Worm (Caenorhabditis elegans) whole organism, young adult: ENCODE results near the gene Y57E12AR.1.

Experiments used
- B0019.2 ChIP-seq: fragments of 200-800 bp; sonication (Bioruptor generic); conservative IDR thresholded peaks from 2 replicates; pipeline ENCODE4 v1.3.6; 2022; ENCODE audit warnings: missing genetic modification reagents, missing genetic modification characterization, missing compliant biosample characterization
- B0336.3 ChIP-seq: fragments of 200-800 bp; sonication (Bioruptor generic); IDR thresholded peaks from 2 replicates; pipeline ENCODE4 v1.3.6; 2022; ENCODE audit warnings: missing genetic modification characterization, missing compliant biosample characterization
- C06A6.2 ChIP-seq: fragments of 200-800 bp; sonication (Bioruptor generic); conservative IDR thresholded peaks from 2 replicates; pipeline ENCODE4 v1.3.6; 2022; ENCODE audit warnings: missing genetic modification characterization, missing compliant biosample characterization
- C17E4.6 ChIP-seq: fragments of 200-800 bp; sonication (Bioruptor generic); IDR thresholded peaks from 2 replicates; pipeline ENCODE4 v1.3.6; 2022; ENCODE audit warnings: missing genetic modification reagents, missing genetic modification characterization, missing compliant biosample characterization
- F22D6.2 ChIP-seq: sonication (generic microtip); optimal IDR thresholded peaks from 2 replicates; lab custom pipeline; 2016; ENCODE audit warnings: mild to moderate bottlenecking, missing genetic modification characterization, missing compliant biosample characterization
- F23B12.7 ChIP-seq: sonication (generic microtip); optimal IDR thresholded peaks from 2 replicates; lab custom pipeline; 2017; ENCODE audit warnings: missing genetic modification characterization, mild to moderate bottlenecking, missing compliant biosample characterization, antibody characterized with exemption, moderate library complexity; ENCODE audit not compliant: insufficient read depth
- F33H1.4 ChIP-seq: fragments of 200-800 bp; sonication (Bioruptor generic); IDR thresholded peaks from 2 replicates; pipeline ENCODE4 v1.3.6; 2022; ENCODE audit warnings: missing genetic modification reagents, missing genetic modification characterization, missing compliant biosample characterization
- F37B4.10 ChIP-seq: fragments of 200-800 bp; sonication (Bioruptor generic); IDR thresholded peaks from 2 replicates; pipeline ENCODE4 v1.3.6; 2022; ENCODE audit warnings: missing genetic modification characterization, missing compliant biosample characterization
- F55B11.4 ChIP-seq: sonication (generic microtip); optimal IDR thresholded peaks from 2 replicates; lab custom pipeline; 2016; ENCODE audit warnings: missing compliant biosample characterization, missing genetic modification characterization, borderline replicate concordance; ENCODE audit not compliant: insufficient read depth
- K12H6.12 ChIP-seq: fragments of 200-800 bp; sonication (Bioruptor generic); optimal IDR thresholded peaks from 2 replicates; lab custom pipeline; 2018; ENCODE audit warnings: mild to moderate bottlenecking, missing genetic modification characterization, missing compliant biosample characterization
- Y53G8AR.9 ChIP-seq: fragments of 200-800 bp; sonication (Bioruptor generic); conservative IDR thresholded peaks from 2 replicates; pipeline ENCODE4 v1.3.6; 2022; ENCODE audit warnings: missing genetic modification reagents, missing genetic modification characterization, missing compliant biosample characterization
- Y56A3A.18 ChIP-seq: fragments of 200-800 bp; sonication (Bioruptor generic); IDR thresholded peaks from 2 replicates; pipeline ENCODE4 v1.3.6; 2022; ENCODE audit warnings: missing genetic modification reagents, missing genetic modification characterization, missing compliant biosample characterization
- Y95B8A.8 ChIP-seq: fragments of 200-800 bp; sonication (Bioruptor generic); IDR thresholded peaks from 2 replicates; pipeline ENCODE4 v1.3.6; 2022; ENCODE audit warnings: missing genetic modification reagents, missing genetic modification characterization, missing compliant biosample characterization
- ZK185.1 ChIP-seq: sonication (generic microtip); optimal IDR thresholded peaks from 2 replicates; lab custom pipeline; 2016; ENCODE audit warnings: mild to moderate bottlenecking, missing genetic modification characterization, missing compliant biosample characterization; ENCODE audit not compliant: poor library complexity, severe bottlenecking
- athp-1 ChIP-seq: sonication (generic microtip); optimal IDR thresholded peaks from 2 replicates; lab custom pipeline; 2017; ENCODE audit warnings: mild to moderate bottlenecking, missing genetic modification characterization, missing compliant biosample characterization
- attf-3 ChIP-seq: fragments of 200-800 bp; sonication (Bioruptor generic); conservative IDR thresholded peaks from 2 replicates; pipeline ENCODE4 v1.3.6; 2022; ENCODE audit warnings: missing genetic modification reagents, missing genetic modification characterization, missing compliant biosample characterization
- attf-5 ChIP-seq: fragments of 200-800 bp; sonication (Bioruptor generic); optimal IDR thresholded peaks from 2 replicates; lab custom pipeline; 2018; ENCODE audit warnings: mild to moderate bottlenecking, missing genetic modification characterization, missing compliant biosample characterization
- ccch-3 ChIP-seq: fragments of 200-800 bp; sonication (Bioruptor generic); optimal IDR thresholded peaks from 2 replicates; lab custom pipeline; 2018; ENCODE audit warnings: mild to moderate bottlenecking, missing genetic modification characterization, missing compliant biosample characterization
- cebp-1 ChIP-seq, 2 experiments: fragments of 200-800 bp in 1 of 2; sonication (Bioruptor generic) in 1 of 2; sonication (generic microtip) in 1 of 2; IDR thresholded peaks in 1 of 2; optimal IDR thresholded peaks in 1 of 2; 2 replicates each; pipeline versions ENCODE4 v1.3.6 to Lab custom; 2017 to 2022; ENCODE audit warnings: missing compliant biosample characterization in 2 of 2, missing genetic modification characterization in 2 of 2, mild to moderate bottlenecking in 1 of 2, missing genetic modification reagents in 1 of 2, moderate library complexity in 1 of 2
- cebp-2 ChIP-seq: fragments of 200-800 bp; sonication (Bioruptor generic); IDR thresholded peaks from 2 replicates; pipeline ENCODE4 v1.3.6; 2022; ENCODE audit warnings: missing genetic modification characterization, missing compliant biosample characterization
- ceh-100 ChIP-seq: fragments of 200-800 bp; sonication (Bioruptor generic); IDR thresholded peaks from 2 replicates; pipeline ENCODE4 v1.3.6; 2022; ENCODE audit warnings: missing genetic modification reagents, missing genetic modification characterization, missing compliant biosample characterization
- die-1 ChIP-seq: sonication (generic microtip); optimal IDR thresholded peaks from 2 replicates; lab custom pipeline; 2016; ENCODE audit warnings: missing genotype, mild to moderate bottlenecking, missing genetic modification characterization, missing compliant biosample characterization
- dpl-1 ChIP-seq: fragments of 150-350 bp; optimal IDR thresholded peaks from 2 replicates; lab custom pipeline; 2014; ENCODE audit warnings: missing biosample characterization, missing genetic modification reagents, missing genetic modification characterization
- gei-17 ChIP-seq: fragments of 200-800 bp; sonication (Bioruptor generic); optimal IDR thresholded peaks from 2 replicates; lab custom pipeline; 2018; ENCODE audit warnings: mild to moderate bottlenecking, missing genetic modification characterization, missing compliant biosample characterization
- hmg-20 ChIP-seq: fragments of 200-800 bp; sonication (Bioruptor generic); IDR thresholded peaks from 2 replicates; pipeline ENCODE4 v1.3.6; 2022; ENCODE audit warnings: missing genetic modification reagents, missing genetic modification characterization, missing compliant biosample characterization
- lin-35 ChIP-seq, 3 experiments: fragments of 150-350 bp in 2 of 3; sonication (generic microtip) in 1 of 3; optimal IDR thresholded peaks; 2 replicates each; lab custom pipeline; 2014 to 2018; ENCODE audit warnings: missing biosample characterization in 3 of 3, missing genetic modification characterization in 3 of 3, missing genetic modification reagents in 3 of 3
- lin-40 ChIP-seq: sonication (generic microtip); optimal IDR thresholded peaks from 2 replicates; lab custom pipeline; 2016; ENCODE audit warnings: missing genetic modification characterization, mild to moderate bottlenecking, missing compliant biosample characterization, missing genotype, missing genetic modification reagents
- lin-54 ChIP-seq: fragments of 200-800 bp; sonication (Bioruptor generic); optimal IDR thresholded peaks from 2 replicates; lab custom pipeline; 2018; ENCODE audit warnings: mild to moderate bottlenecking, missing genetic modification characterization, missing compliant biosample characterization
- lir-1 ChIP-seq: fragments of 200-800 bp; sonication (Bioruptor generic); conservative IDR thresholded peaks from 2 replicates; pipeline ENCODE4 v1.3.6; 2022; ENCODE audit warnings: missing genetic modification reagents, missing genetic modification characterization, missing compliant biosample characterization
- madf-10 ChIP-seq: sonication (generic microtip); optimal IDR thresholded peaks from 2 replicates; lab custom pipeline; 2016; ENCODE audit warnings: mild to moderate bottlenecking, missing genetic modification characterization, missing compliant biosample characterization
- madf-6 ChIP-seq: fragments of 200-800 bp; sonication (Bioruptor generic); IDR thresholded peaks from 2 replicates; pipeline ENCODE4 v1.3.6; 2022; ENCODE audit warnings: missing genetic modification reagents, missing genetic modification characterization, missing compliant biosample characterization
- mel-28 ChIP-seq: sonication (generic microtip); optimal IDR thresholded peaks from 2 replicates; lab custom pipeline; 2016; ENCODE audit warnings: borderline replicate concordance, mild to moderate bottlenecking, missing genetic modification characterization, missing compliant biosample characterization
- nfya-1 ChIP-seq: sonication (generic microtip); optimal IDR thresholded peaks from 2 replicates; lab custom pipeline; 2017; ENCODE audit warnings: antibody characterized with exemption, missing compliant biosample characterization, missing genetic modification characterization, borderline replicate concordance; ENCODE audit not compliant: insufficient read depth
- nfyb-1 ChIP-seq: fragments of 200-800 bp; sonication (Bioruptor generic); IDR thresholded peaks from 2 replicates; pipeline ENCODE4 v1.3.6; 2022; ENCODE audit warnings: missing genetic modification reagents, missing genetic modification characterization, missing compliant biosample characterization
- snpc-1.1 ChIP-seq: sonication (generic microtip); optimal IDR thresholded peaks from 2 replicates; lab custom pipeline; 2017; ENCODE audit warnings: missing genetic modification characterization, mild to moderate bottlenecking, missing compliant biosample characterization, antibody characterized with exemption, moderate library complexity, missing genotype, missing genetic modification reagents; ENCODE audit not compliant: insufficient read depth
- snpc-3.4 ChIP-seq: sonication (generic microtip); optimal IDR thresholded peaks from 2 replicates; lab custom pipeline; 2017; ENCODE audit warnings: missing genetic modification characterization, mild to moderate bottlenecking, missing compliant biosample characterization, antibody characterized with exemption, moderate library complexity, missing genotype, missing genetic modification reagents
- snpc-4 ChIP-seq, 5 experiments: fragments of 150-350 bp in 1 of 5; sonication (generic microtip) in 4 of 5; optimal IDR thresholded peaks; 2 replicates each; lab custom pipeline; 2014 to 2018; ENCODE audit warnings: missing genetic modification characterization in 5 of 5, missing biosample characterization in 3 of 5, antibody characterized with exemption in 2 of 5, mild to moderate bottlenecking in 2 of 5, missing compliant biosample characterization in 2 of 5, missing genotype in 2 of 5, moderate library complexity in 2 of 5, missing genetic modification reagents in 1 of 5
- somi-1 ChIP-seq: fragments of 200-800 bp; sonication (Bioruptor generic); optimal IDR thresholded peaks from 2 replicates; lab custom pipeline; 2018; ENCODE audit warnings: mild to moderate bottlenecking, missing genetic modification characterization, missing compliant biosample characterization
- tbp1 ChIP-seq: fragments of 200-800 bp; sonication (Bioruptor generic); optimal IDR thresholded peaks from 2 replicates; lab custom pipeline; 2018; ENCODE audit warnings: mild to moderate bottlenecking, missing genetic modification characterization, missing compliant biosample characterization
- tlf-1 ChIP-seq: fragments of 200-800 bp; sonication (Bioruptor generic); optimal IDR thresholded peaks from 2 replicates; lab custom pipeline; 2018; ENCODE audit warnings: mild to moderate bottlenecking, missing genetic modification characterization, missing compliant biosample characterization
- xnd-1 ChIP-seq: sonication (generic microtip); optimal IDR thresholded peaks from 2 replicates; lab custom pipeline; 2016; ENCODE audit warnings: missing genotype, missing genetic modification reagents, missing genetic modification characterization, missing compliant biosample characterization
- zfh-2 ChIP-seq: fragments of 200-800 bp; sonication (Bioruptor generic); conservative IDR thresholded peaks from 2 replicates; pipeline ENCODE4 v1.3.6; 2022; ENCODE audit warnings: missing genetic modification reagents, missing genetic modification characterization, missing compliant biosample characterization
- zim-3 ChIP-seq: sonication (generic microtip); optimal IDR thresholded peaks from 2 replicates; lab custom pipeline; 2017; ENCODE audit warnings: mild to moderate bottlenecking, missing genetic modification characterization, moderate library complexity, missing compliant biosample characterization
- ztf-18 ChIP-seq: sonication (generic microtip); optimal IDR thresholded peaks from 2 replicates; lab custom pipeline; 2016; ENCODE audit warnings: missing genotype, mild to moderate bottlenecking, missing genetic modification characterization, missing compliant biosample characterization
- ztf-25 ChIP-seq: fragments of 200-800 bp; sonication (Bioruptor generic); IDR thresholded peaks from 2 replicates; pipeline ENCODE4 v1.3.6; 2022; ENCODE audit warnings: missing genetic modification reagents, missing genetic modification characterization, missing compliant biosample characterization

Gene Y57E12AR.1

DNA sequence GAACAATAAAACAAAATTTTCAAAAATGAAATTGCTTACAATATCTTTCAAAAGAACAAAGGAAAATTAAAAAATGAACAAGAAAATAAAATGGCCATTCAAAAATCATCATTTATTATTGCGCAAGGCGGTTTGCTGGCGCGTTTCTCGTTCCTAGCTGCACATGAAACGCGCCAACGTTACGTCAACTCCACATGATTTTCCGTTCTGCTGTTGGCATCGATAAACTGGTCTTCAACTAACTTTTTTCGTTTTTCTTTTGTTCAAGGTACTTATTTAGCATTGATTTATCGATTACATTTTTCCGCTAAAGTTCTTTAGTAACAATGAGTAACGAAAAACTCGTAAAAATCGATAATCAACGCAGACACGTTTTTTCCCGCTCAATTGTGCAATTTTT lies 4.7 kb downstream of the Y57E12AR.1 start, which contains the start of the genes Y57E12AL.6 and Y57E12AL.1 (continued):
- TF ChIP-seq B0336.3 (peak; percentile 65; the same call in 1 of the 2 replicates), ztf-18 (peak; percentile 98), attf-5 (GFP tag; lab: Kevin White, UChicago) (peak; percentile 84), cebp-2 (GFP tag; lab: Robert Waterston, UW) (no peak), C06A6.2 (GFP tag; lab: Robert Waterston, UW) (0 out of 2 replicates have a peak, but pooled peaks have one; percentile 45), ZK185.1 (tag; lab: Kevin White, UChicago) (peak; percentile 78), F55B11.4 (tag; lab: Kevin White, UChicago) (no peak), Y53G8AR.9 (GFP tag; lab: Robert Waterston, UW) (peak; percentile 70; the same call in 1 of the 2 replicates), lir-1 (GFP tag; lab: Robert Waterston, UW) (0 out of 2 replicates have a peak, but pooled peaks have one; percentile 24), snpc-4 (GFP tag; optimal IDR thresholded peaks at IDR 0.05; lab: Kevin White, UChicago) (peak; percentile 58), snpc-4 (tag; optimal IDR thresholded peaks at IDR 0.05; lab: Kevin White, UChicago) (peak; percentile 73 to 83 (median 81)), ztf-25 (no peak), F37B4.10 (no peak), tbp1 (GFP tag; lab: Kevin White, UChicago) (peak; percentile 46), Y95B8A.8 (GFP tag; lab: Robert Waterston, UW) (no peak), cebp-1 (GFP tag; IDR thresholded peaks at IDR 0.05; lab: Robert Waterston, UW) (0 out of 2 replicates have a peak, but pooled peaks have one; percentile 37), cebp-1 (tag; optimal IDR thresholded peaks at IDR 0.05; lab: Kevin White, UChicago) (peak; percentile 85), die-1 (tag; lab: Kevin White, UChicago) (peak; percentile 44), attf-3 (GFP tag; lab: Robert Waterston, UW) (peak; percentile 51; the same call in 1 of the 2 replicates), zfh-2 (0 out of 2 replicates have a peak, but pooled peaks have one; percentile 15), F23B12.7 (tag; lab: Kevin White, UChicago) (peak; percentile 58), nfya-1 (tag; lab: Kevin White, UChicago) (no peak), F33H1.4 (GFP tag; lab: Robert Waterston, UW) (peak; percentile 55; the same call in 1 of the 2 replicates), nfyb-1 (GFP tag; lab: Robert Waterston, UW) (0 out of 2 replicates have a peak, but pooled peaks have one; percentile 38), Y56A3A.18 (GFP tag; lab: Robert Waterston, UW) (no peak), tlf-1 (GFP tag; lab: Kevin White, UChicago) (peak; percentile 59), hmg-20 (no peak), dpl-1 (peak; percentile 45), C17E4.6 (GFP tag; lab: Robert Waterston, UW) (no peak), K12H6.12 (peak; percentile 52), ccch-3 (GFP tag; lab: Kevin White, UChicago) (no peak), zim-3 (tag; lab: Kevin White, UChicago) (no peak), mel-28 (tag; lab: Kevin White, UChicago) (peak; percentile 16), B0019.2 (GFP tag; lab: Robert Waterston, UW) (no peak), somi-1 (GFP tag; lab: Kevin White, UChicago) (peak; percentile 66), madf-10 (tag; lab: Kevin White, UChicago) (peak; percentile 49), xnd-1 (tag; lab: Kevin White, UChicago) (peak; percentile 22), gei-17 (GFP tag; lab: Kevin White, UChicago) (peak; percentile 35), snpc-3.4 (tag; lab: Kevin White, UChicago) (peak; percentile 89), ceh-100 (GFP tag; lab: Robert Waterston, UW) (0 out of 2 replicates have a peak, but pooled peaks have one; percentile 11), athp-1 (peak; percentile 33), lin-35 (GFP tag; optimal IDR thresholded peaks at IDR 0.05; lab: Kevin White, UChicago) (peak; percentile 54 to 81 (median 55)), lin-40 (tag; lab: Kevin White, UChicago) (peak; percentile 87), lin-54 (GFP tag; lab: Kevin White, UChicago) (peak; percentile 82), snpc-1.1 (peak; percentile 71), F22D6.2 (tag; lab: Kevin White, UChicago) (no peak), madf-6 (peak; percentile 69)
